Worm (Caenorhabditis elegans): ENCODE measurements around the gene cpi-2.

DNA sequence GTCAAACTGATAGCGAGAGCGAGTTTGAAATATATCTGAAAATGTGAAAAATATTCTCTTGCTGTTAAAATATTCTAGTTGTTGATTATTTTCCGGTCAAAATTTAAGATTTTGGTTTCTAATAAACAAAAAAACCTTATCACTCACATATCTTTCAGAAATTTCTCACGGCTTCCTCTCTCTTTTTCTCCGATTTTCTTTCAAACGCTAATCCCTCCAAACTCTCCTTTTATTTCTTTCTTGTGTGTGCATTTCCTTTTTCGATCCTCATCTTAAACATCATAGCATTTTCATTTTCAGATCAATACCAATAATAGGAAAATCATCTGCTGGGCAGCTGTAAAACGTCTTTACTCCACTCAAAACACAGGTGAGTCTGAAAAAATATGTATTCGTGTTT, 40.6 kb upstream of the cpi-2 start, which contains the start of gene fos-1:
- TF ChIP-seq pha-4 (tag; optimal IDR thresholded peaks at IDR 0.05) (no peak), skn-1 (tag; optimal IDR thresholded peaks at IDR 0.05) (no peak), nhr-76 (tag; optimal IDR thresholded peaks at IDR 0.05) (no peak), fos-1 (tag; optimal IDR thresholded peaks at IDR 0.05) (no peak), unc-62 (GFP tag; optimal IDR thresholded peaks at IDR 0.05) (no peak), zag-1 (tag; optimal IDR thresholded peaks at IDR 0.05) (no peak), snpc-4 (tag; optimal IDR thresholded peaks at IDR 0.05) (no peak), ceh-82 (tag; optimal IDR thresholded peaks at IDR 0.05) (no peak)
